Worm (Caenorhabditis elegans) whole organism, mixed stage, embryonic: ENCODE measurements around the gene AC3.5.

Experiments used
- ham-2 ChIP-seq: fragments of 200-800 bp; sonication (Bioruptor generic); optimal IDR thresholded peaks from 2 replicates; lab custom pipeline; 2018; ENCODE audit warnings: mild to moderate bottlenecking, missing genetic modification characterization, missing compliant biosample characterization
- lin-13 ChIP-seq: fragments of 150-350 bp; optimal IDR thresholded peaks from 2 replicates; lab custom pipeline; 2014; ENCODE audit warnings: missing biosample characterization, missing genetic modification characterization
- lsy-2 ChIP-seq: fragments of 150-350 bp; optimal IDR thresholded peaks from 2 replicates; lab custom pipeline; 2014; ENCODE audit warnings: missing biosample characterization, missing genetic modification characterization
- nhr-12 ChIP-seq: fragments of 150-350 bp; optimal IDR thresholded peaks from 2 replicates; lab custom pipeline; 2014; ENCODE audit warnings: missing biosample characterization, missing genetic modification characterization
- nhr-76 ChIP-seq: sonication (generic microtip); optimal IDR thresholded peaks from 2 replicates; lab custom pipeline; 2017; ENCODE audit warnings: missing biosample characterization, missing genetic modification characterization
- sptf-1 ChIP-seq: sonication (generic microtip); optimal IDR thresholded peaks from 2 replicates; lab custom pipeline; 2017; ENCODE audit warnings: mild to moderate bottlenecking, missing genetic modification characterization, moderate library complexity, missing compliant biosample characterization

ce11 chrV:10339200-10339599 is 49.1 kb upstream of the AC3.5 start, which contains the start of gene K07C5.2:
- TF ChIP-seq ham-2 (GFP tag; lab: Kevin White, UChicago) (no peak), lin-13 (no peak), lsy-2 (tag; lab: Kevin White, UChicago) (no peak), sptf-1 (no peak), nhr-12 (tag; lab: Kevin White, UChicago) (no peak), nhr-76 (tag; lab: Kevin White, UChicago) (no peak)
